Worm (Caenorhabditis elegans) whole organism, midembryonic: ENCODE results near the gene rfs-1.

Experiments
- flt-1 ChIP-seq: fragments of 200-800 bp; sonication (Bioruptor generic); IDR thresholded peaks from 2 replicates; pipeline ENCODE4 v1.3.6; 2022; ENCODE audit warnings: missing genetic modification characterization, missing compliant biosample characterization
- med-1 ChIP-seq: sonication (generic microtip); optimal IDR thresholded peaks from 2 replicates; lab custom pipeline; 2017; ENCODE audit warnings: missing genetic modification characterization, mild to moderate bottlenecking, missing compliant biosample characterization, antibody characterized with exemption, missing genetic modification reagents; ENCODE audit not compliant: insufficient read depth
- ztf-23 ChIP-seq: fragments of 200-800 bp; sonication (Bioruptor generic); IDR thresholded peaks from 2 replicates; pipeline ENCODE4 v1.3.6; 2022; ENCODE audit warnings: missing genetic modification reagents, missing genetic modification characterization, missing compliant biosample characterization

ce11 chrIII:8228916-8229315, 2.6 kb downstream of the rfs-1 start:
- TF ChIP-seq med-1 (GFP tag; lab: Kevin White, UChicago) (no peak), flt-1 (GFP tag; lab: Robert Waterston, UW) (no peak), ztf-23 (GFP tag; lab: Robert Waterston, UW) (no peak)
